Fruit fly (Drosophila melanogaster): ENCODE data around the gene Lip1.

DNA sequence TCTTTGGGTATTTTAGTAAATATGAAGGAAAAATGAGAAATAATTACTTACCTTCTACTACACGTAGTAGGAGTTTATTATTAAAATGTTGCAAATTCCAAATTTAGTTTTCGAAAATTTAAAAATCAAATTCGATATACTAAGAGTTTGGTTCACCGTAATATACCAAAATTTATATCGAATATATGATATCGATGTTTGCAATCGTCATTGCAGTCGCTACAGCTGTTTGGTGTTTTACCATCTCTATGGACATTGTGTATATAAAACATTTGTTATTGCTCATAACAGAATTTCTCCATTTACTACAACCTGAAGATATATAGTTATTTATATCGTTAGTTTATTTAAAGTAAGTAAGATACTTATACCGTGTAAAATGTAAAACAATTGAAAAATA lies 27.4 kb upstream of the Lip1 start, which contains the start of gene CG6443:
- no peak for TF ChIP-seq Pif1A (GFP tag; optimal IDR thresholded peaks at IDR 0.05)
- no peak for TF ChIP-seq gl (tag; optimal IDR thresholded peaks at IDR 0.05)
- no peak for TF ChIP-seq Ets98B (GFP tag; IDR thresholded peaks at IDR 0.05)
- TF ChIP-seq CG9948 (tag; optimal IDR thresholded peaks at IDR 0.05): no peak
- no peak for TF ChIP-seq CG8159 (tag; optimal IDR thresholded peaks at IDR 0.05)
